Worm (Caenorhabditis elegans) whole organism, young adult: ENCODE data around the gene catp-7.

Experiments
- C06A6.2 ChIP-seq: fragments of 200-800 bp; sonication (Bioruptor generic); conservative IDR thresholded peaks from 2 replicates; pipeline ENCODE4 v1.3.6; 2022; ENCODE audit warnings: missing genetic modification characterization, missing compliant biosample characterization
- F33H1.4 ChIP-seq: fragments of 200-800 bp; sonication (Bioruptor generic); IDR thresholded peaks from 2 replicates; pipeline ENCODE4 v1.3.6; 2022; ENCODE audit warnings: missing genetic modification reagents, missing genetic modification characterization, missing compliant biosample characterization
- F57C9.4 ChIP-seq: sonication (generic microtip); optimal IDR thresholded peaks from 2 replicates; lab custom pipeline; 2017; ENCODE audit warnings: mild to moderate bottlenecking, missing genetic modification characterization, missing compliant biosample characterization
- T07F8.4 ChIP-seq: sonication (generic microtip); optimal IDR thresholded peaks from 2 replicates; lab custom pipeline; 2016; ENCODE audit warnings: mild to moderate bottlenecking, missing genetic modification characterization, moderate library complexity, missing compliant biosample characterization
- Y53G8AR.9 ChIP-seq: fragments of 200-800 bp; sonication (Bioruptor generic); conservative IDR thresholded peaks from 2 replicates; pipeline ENCODE4 v1.3.6; 2022; ENCODE audit warnings: missing genetic modification reagents, missing genetic modification characterization, missing compliant biosample characterization
- Y67H2A.10 ChIP-seq: fragments of 200-800 bp; sonication (Bioruptor generic); conservative IDR thresholded peaks from 2 replicates; pipeline ENCODE4 v1.3.6; 2022; ENCODE audit warnings: missing genetic modification reagents, missing genetic modification characterization, missing compliant biosample characterization
- Y79H2A.3 ChIP-seq: fragments of 200-800 bp; sonication (Bioruptor generic); conservative IDR thresholded peaks from 2 replicates; pipeline ENCODE4 v1.3.6; 2022; ENCODE audit warnings: missing genetic modification reagents, missing genetic modification characterization, missing compliant biosample characterization
- Y95B8A.8 ChIP-seq: fragments of 200-800 bp; sonication (Bioruptor generic); IDR thresholded peaks from 2 replicates; pipeline ENCODE4 v1.3.6; 2022; ENCODE audit warnings: missing genetic modification reagents, missing genetic modification characterization, missing compliant biosample characterization
- ama-1 ChIP-seq, 3 experiments: fragments of 150-350 bp in 1 of 3; sonication (generic microtip) in 2 of 3; optimal IDR thresholded peaks; 2 replicates each; lab custom pipeline; 2014 to 2018; ENCODE audit warnings: missing biosample characterization in 2 of 3, missing genetic modification characterization in 2 of 3, missing genetic modification reagents in 2 of 3
- aptf-2 ChIP-seq: fragments of 200-800 bp; sonication (Bioruptor generic); conservative IDR thresholded peaks from 2 replicates; pipeline ENCODE4 v1.3.6; 2022; ENCODE audit warnings: missing genetic modification reagents, missing genetic modification characterization, missing compliant biosample characterization
- atf-7 ChIP-seq: sonication (generic microtip); optimal IDR thresholded peaks from 2 replicates; lab custom pipeline; 2017; ENCODE audit warnings: mild to moderate bottlenecking, missing genetic modification characterization, missing compliant biosample characterization
- attf-3 ChIP-seq: fragments of 200-800 bp; sonication (Bioruptor generic); conservative IDR thresholded peaks from 2 replicates; pipeline ENCODE4 v1.3.6; 2022; ENCODE audit warnings: missing genetic modification reagents, missing genetic modification characterization, missing compliant biosample characterization
- bed-1 ChIP-seq: fragments of 200-800 bp; sonication (Bioruptor generic); IDR thresholded peaks from 2 replicates; pipeline ENCODE4 v1.3.6; 2022; ENCODE audit warnings: missing genetic modification reagents, missing genetic modification characterization, missing compliant biosample characterization
- cebp-1 ChIP-seq, 2 experiments: fragments of 200-800 bp in 1 of 2; sonication (Bioruptor generic) in 1 of 2; sonication (generic microtip) in 1 of 2; IDR thresholded peaks in 1 of 2; optimal IDR thresholded peaks in 1 of 2; 2 replicates each; pipeline versions ENCODE4 v1.3.6 to Lab custom; 2017 to 2022; ENCODE audit warnings: missing compliant biosample characterization in 2 of 2, missing genetic modification characterization in 2 of 2, mild to moderate bottlenecking in 1 of 2, missing genetic modification reagents in 1 of 2, moderate library complexity in 1 of 2
- ceh-40 ChIP-seq: fragments of 200-800 bp; sonication (Bioruptor generic); IDR thresholded peaks from 2 replicates; pipeline ENCODE4 v1.3.6; 2022; ENCODE audit warnings: missing genetic modification characterization, missing compliant biosample characterization
- dpff-1 ChIP-seq: sonication (generic microtip); optimal IDR thresholded peaks from 2 replicates; lab custom pipeline; 2017; ENCODE audit warnings: mild to moderate bottlenecking, missing genetic modification characterization, missing compliant biosample characterization
- hmg-1.2 ChIP-seq: fragments of 200-800 bp; sonication (Bioruptor generic); IDR thresholded peaks from 2 replicates; pipeline ENCODE4 v1.3.6; 2022; ENCODE audit warnings: missing genetic modification reagents, missing genetic modification characterization, missing compliant biosample characterization
- lag-1 ChIP-seq: fragments of 200-800 bp; sonication (Bioruptor generic); IDR thresholded peaks from 2 replicates; pipeline ENCODE4 v1.3.6; 2022; ENCODE audit warnings: missing genetic modification reagents, missing genetic modification characterization, missing compliant biosample characterization
- lin-35 ChIP-seq, 3 experiments: fragments of 150-350 bp in 2 of 3; sonication (generic microtip) in 1 of 3; optimal IDR thresholded peaks; 2 replicates each; lab custom pipeline; 2014 to 2018; ENCODE audit warnings: missing biosample characterization in 3 of 3, missing genetic modification characterization in 3 of 3, missing genetic modification reagents in 3 of 3
- lin-54 ChIP-seq: fragments of 200-800 bp; sonication (Bioruptor generic); optimal IDR thresholded peaks from 2 replicates; lab custom pipeline; 2018; ENCODE audit warnings: mild to moderate bottlenecking, missing genetic modification characterization, missing compliant biosample characterization
- lsl-1 ChIP-seq: fragments of 200-800 bp; sonication (Bioruptor generic); optimal IDR thresholded peaks from 2 replicates; lab custom pipeline; 2018; ENCODE audit warnings: mild to moderate bottlenecking, missing genetic modification characterization, moderate library complexity, missing compliant biosample characterization
- madf-6 ChIP-seq: fragments of 200-800 bp; sonication (Bioruptor generic); IDR thresholded peaks from 2 replicates; pipeline ENCODE4 v1.3.6; 2022; ENCODE audit warnings: missing genetic modification reagents, missing genetic modification characterization, missing compliant biosample characterization
- mxl-1 ChIP-seq: sonication (generic microtip); optimal IDR thresholded peaks from 2 replicates; lab custom pipeline; 2016; ENCODE audit warnings: missing genetic modification characterization, missing compliant biosample characterization
- nfyb-1 ChIP-seq: fragments of 200-800 bp; sonication (Bioruptor generic); IDR thresholded peaks from 2 replicates; pipeline ENCODE4 v1.3.6; 2022; ENCODE audit warnings: missing genetic modification reagents, missing genetic modification characterization, missing compliant biosample characterization
- nhr-120 ChIP-seq: fragments of 200-800 bp; sonication (Bioruptor generic); IDR thresholded peaks from 2 replicates; pipeline ENCODE4 v1.3.6; 2022; ENCODE audit warnings: missing genetic modification characterization, missing compliant biosample characterization
- pha-4 ChIP-seq: fragments of 150-350 bp; sonication (generic microtip); optimal IDR thresholded peaks from 2 replicates; lab custom pipeline; 2014; ENCODE audit warnings: missing biosample characterization, missing genetic modification reagents, missing genetic modification characterization
- repo-1 ChIP-seq: sonication (generic microtip); optimal IDR thresholded peaks from 2 replicates; lab custom pipeline; 2017; ENCODE audit warnings: mild to moderate bottlenecking, missing genetic modification characterization, missing compliant biosample characterization
- sdz-38 ChIP-seq: sonication (generic microtip); optimal IDR thresholded peaks from 2 replicates; lab custom pipeline; 2016; ENCODE audit warnings: missing genotype, missing genetic modification characterization, missing compliant biosample characterization
- snpc-1.3 ChIP-seq: sonication (generic microtip); optimal IDR thresholded peaks from 2 replicates; lab custom pipeline; 2017; ENCODE audit warnings: missing genetic modification characterization, mild to moderate bottlenecking, missing compliant biosample characterization, antibody characterized with exemption, moderate library complexity, missing genotype, missing genetic modification reagents; ENCODE audit not compliant: insufficient read depth
- tbp1 ChIP-seq: fragments of 200-800 bp; sonication (Bioruptor generic); optimal IDR thresholded peaks from 2 replicates; lab custom pipeline; 2018; ENCODE audit warnings: mild to moderate bottlenecking, missing genetic modification characterization, missing compliant biosample characterization
- tlf-1 ChIP-seq: fragments of 200-800 bp; sonication (Bioruptor generic); optimal IDR thresholded peaks from 2 replicates; lab custom pipeline; 2018; ENCODE audit warnings: mild to moderate bottlenecking, missing genetic modification characterization, missing compliant biosample characterization
- ztf-28 ChIP-seq: fragments of 200-800 bp; sonication (Bioruptor generic); IDR thresholded peaks from 2 replicates; pipeline ENCODE4 v1.3.6; 2022; ENCODE audit warnings: missing genetic modification reagents, missing genetic modification characterization, missing compliant biosample characterization
- ztf-3 ChIP-seq: fragments of 200-800 bp; sonication (Bioruptor generic); optimal IDR thresholded peaks from 2 replicates; lab custom pipeline; 2018; ENCODE audit warnings: mild to moderate bottlenecking, missing genetic modification characterization, missing compliant biosample characterization

The catp-7 gene

DNA sequence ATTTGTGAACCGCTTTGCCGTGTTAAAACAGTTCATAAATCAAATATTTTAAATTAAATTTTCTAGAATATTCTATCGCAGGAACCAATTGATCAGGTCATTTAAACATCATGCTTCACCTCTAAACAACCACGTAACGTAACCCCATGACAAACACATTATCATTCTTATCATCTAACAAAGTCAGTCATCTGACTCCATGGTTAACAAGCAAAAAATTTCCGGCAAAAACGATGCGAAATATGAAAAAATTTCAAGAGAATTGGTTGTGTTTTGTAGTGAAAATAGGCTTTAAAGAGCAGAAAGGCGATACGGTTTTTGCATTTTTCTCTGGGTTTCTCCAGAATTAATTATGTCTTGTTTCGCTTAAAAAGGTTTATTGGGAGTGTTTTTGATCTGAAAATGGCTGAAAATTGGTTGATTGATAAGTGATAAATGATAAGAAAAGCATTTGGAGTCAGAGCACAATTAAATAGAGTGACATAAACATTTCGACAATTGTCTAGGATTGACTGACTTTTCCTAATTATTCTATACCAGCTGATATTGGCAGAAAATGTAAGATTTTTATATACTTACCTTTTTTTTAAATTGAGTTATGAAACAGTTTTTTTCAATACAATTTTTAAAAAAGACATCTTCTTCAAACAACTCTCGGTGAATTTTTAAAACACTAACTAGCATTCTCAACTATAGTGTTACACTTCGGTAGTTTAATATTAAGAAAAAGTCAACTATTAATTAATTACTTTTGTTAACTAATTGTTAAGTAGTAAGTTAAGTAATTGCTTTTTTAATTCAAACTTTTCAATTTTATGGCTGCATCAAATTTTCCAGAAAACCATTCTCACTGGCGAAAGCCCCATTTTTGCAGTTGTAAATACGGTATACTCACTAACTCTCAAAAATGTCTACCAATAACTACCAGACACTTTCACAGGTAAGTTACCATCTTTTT is at the start of gene catp-7 (continued):
- TF ChIP-seq tbp1 (GFP tag; lab: Kevin White, UChicago) (peak; percentile 23), F57C9.4 (no peak), mxl-1 (no peak), Y79H2A.3 (GFP tag; lab: Robert Waterston, UW) (no peak), bed-1 (GFP tag; lab: Robert Waterston, UW) (no peak), snpc-1.3 (tag; lab: Kevin White, UChicago) (no peak), Y67H2A.10 (GFP tag; lab: Robert Waterston, UW) (no peak), aptf-2 (GFP tag; lab: Robert Waterston, UW) (no peak), ztf-28 (GFP tag; lab: Robert Waterston, UW) (no peak), pha-4 (tag; lab: Kevin White, UChicago) (no peak), ama-1 (optimal IDR thresholded peaks at IDR 0.05; lab: Kevin White, UChicago) (no peak), ama-1 (GFP tag; optimal IDR thresholded peaks at IDR 0.05; lab: Kevin White, UChicago) (no peak), lag-1 (no peak), C06A6.2 (GFP tag; lab: Robert Waterston, UW) (no peak), attf-3 (GFP tag; lab: Robert Waterston, UW) (no peak)

DNA sequence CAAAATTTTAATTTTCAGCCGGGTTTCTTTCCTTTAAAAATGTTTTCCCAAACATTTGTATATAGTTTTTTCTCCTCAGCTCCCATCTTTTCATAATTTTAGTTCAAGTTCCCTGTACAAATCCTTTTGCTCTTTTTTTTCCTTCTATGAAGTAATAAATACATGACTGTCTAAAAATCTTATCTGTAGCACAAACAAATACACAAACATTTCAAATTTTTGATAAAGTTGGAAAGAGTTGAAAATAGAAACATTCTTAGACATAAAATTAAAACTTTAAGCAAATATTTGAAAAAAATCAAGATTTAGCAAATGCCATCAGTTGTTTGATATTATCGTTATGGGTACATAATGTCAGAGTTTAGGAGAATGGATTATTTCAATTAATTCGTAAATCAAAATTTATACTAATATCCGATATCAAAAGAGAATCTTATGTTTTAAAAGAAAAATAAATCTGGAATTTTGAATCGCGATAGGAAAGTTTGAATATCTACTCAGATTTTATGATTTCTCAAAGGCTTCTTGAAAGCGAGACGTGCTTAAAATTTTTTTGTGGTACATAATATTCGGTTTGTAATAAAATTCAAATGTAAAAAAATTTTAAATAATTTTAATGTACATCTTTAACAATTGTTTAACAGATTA is 47.6 kb upstream of the catp-7 start:
- TF ChIP-seq tlf-1 (GFP tag; lab: Kevin White, UChicago) (peak; percentile 26), nfyb-1 (GFP tag; lab: Robert Waterston, UW) (0 out of 2 replicates have a peak, but pooled peaks have one; percentile 36), Y53G8AR.9 (GFP tag; lab: Robert Waterston, UW) (0 out of 2 replicates have a peak, but pooled peaks have one; percentile 56), atf-7 (no peak), C06A6.2 (GFP tag; lab: Robert Waterston, UW) (0 out of 2 replicates have a peak, but pooled peaks have one; percentile 19), Y95B8A.8 (GFP tag; lab: Robert Waterston, UW) (no peak), cebp-1 (GFP tag; IDR thresholded peaks at IDR 0.05; lab: Robert Waterston, UW) (no peak), cebp-1 (tag; optimal IDR thresholded peaks at IDR 0.05; lab: Kevin White, UChicago) (peak; percentile 11), ceh-40 (GFP tag; lab: Robert Waterston, UW) (no peak), dpff-1 (peak; percentile 37), T07F8.4 (tag; lab: Kevin White, UChicago) (no peak), repo-1 (tag; lab: Kevin White, UChicago) (peak; percentile 50), nhr-120 (no peak)

- TF ChIP-seq ztf-3 (GFP tag; lab: Kevin White, UChicago), result no peak
- TF ChIP-seq madf-6, result peak; percentile 35; the same call in 1 of the 2 replicates
- TF ChIP-seq F33H1.4 (GFP tag; lab: Robert Waterston, UW), result 0 out of 2 replicates have a peak, but pooled peaks have one; percentile 9
- TF ChIP-seq lin-54 (GFP tag; lab: Kevin White, UChicago), result peak; percentile 54
- TF ChIP-seq sdz-38, result no peak
- TF ChIP-seq hmg-1.2, result 0 out of 2 replicates have a peak, but pooled peaks have one; percentile 6
- TF ChIP-seq lsl-1 (GFP tag; lab: Kevin White, UChicago), result peak; percentile 71
- TF ChIP-seq lin-35 (GFP tag; optimal IDR thresholded peaks at IDR 0.05; lab: Kevin White, UChicago), result peak in 1 of 3 experiments; percentile 15
These were observed 47.1 kb upstream of the catp-7 start, which contains the start of gene hyl-1 for ce11 chrIV:8538659-8539173. TSS of gene hyl-1 (plus strand) at chrIV:8539123.
